Fruit fly (Drosophila melanogaster): ENCODE measurements around the gene Atx-1.

- TF ChIP-seq CG16779 (tag; optimal IDR thresholded peaks at IDR 0.05) (no peak), CG6808 (GFP tag; optimal IDR thresholded peaks at IDR 0.05) (no peak), CG31627 (GFP tag; optimal IDR thresholded peaks at IDR 0.05) (peak; percentile 11), CG11902 (GFP tag; optimal IDR thresholded peaks at IDR 0.05) (no peak)
Observed at dm6 chrX:6795987-6796691, 26.9 kb upstream of the Atx-1 start.

Data from whole organism, prepupa.